Fruit fly (Drosophila melanogaster) whole organism, prepupa: ENCODE data around the gene phu.
A peak's percentile ranks its signal among the peaks of the same experiment; 100 is the strongest.

Source experiments
- CG10631 ChIP-seq: fragments of 200-800 bp; sonication (Bioruptor generic); optimal IDR thresholded peaks from 2 replicates; lab custom pipeline; 2016; ENCODE audit warnings: missing biosample characterization, missing genetic modification characterization
- CG10669 ChIP-seq: fragments of 200-800 bp; sonication (Bioruptor generic); optimal IDR thresholded peaks from 3 replicates; lab custom pipeline; 2018; ENCODE audit warnings: missing biosample characterization, mild to moderate bottlenecking, missing genetic modification characterization, moderate library complexity
- CG11762 ChIP-seq: fragments of 200-800 bp; sonication (Bioruptor generic); optimal IDR thresholded peaks from 3 replicates; lab custom pipeline; 2016; ENCODE audit warnings: missing biosample characterization, missing genetic modification characterization; ENCODE audit not compliant: insufficient read depth
- CG15336 ChIP-seq: fragments of 200-800 bp; sonication (Bioruptor generic); IDR thresholded peaks from 2 replicates; pipeline ENCODE4 v1.3.6; 2022; ENCODE audit warnings: missing biosample characterization, missing genetic modification characterization
- CG1621 ChIP-seq: fragments of 200-800 bp; sonication (Bioruptor generic); optimal IDR thresholded peaks from 3 replicates; lab custom pipeline; 2018; ENCODE audit warnings: missing biosample characterization, mild to moderate bottlenecking, missing genetic modification characterization
- CG16779 ChIP-seq: fragments of 200-800 bp; sonication (Bioruptor generic); optimal IDR thresholded peaks from 3 replicates; lab custom pipeline; 2017; ENCODE audit warnings: missing biosample characterization, mild to moderate bottlenecking, missing genetic modification characterization
- CG3032 ChIP-seq: fragments of 200-800 bp; optimal IDR thresholded peaks from 2 replicates; lab custom pipeline; 2019; ENCODE audit warnings: missing biosample characterization, mild to moderate bottlenecking, missing genetic modification characterization, moderate library complexity
- CG31627 ChIP-seq: fragments of 200-800 bp; sonication (Bioruptor generic); optimal IDR thresholded peaks from 3 replicates; lab custom pipeline; 2016; ENCODE audit warnings: missing biosample characterization, missing genetic modification characterization
- CG32006 ChIP-seq: fragments of 200-800 bp; sonication (Bioruptor generic); optimal IDR thresholded peaks from 3 replicates; lab custom pipeline; 2017; ENCODE audit warnings: missing biosample characterization, mild to moderate bottlenecking, missing genetic modification characterization
- CG3919 ChIP-seq: fragments of 200-800 bp; sonication (Bioruptor generic); optimal IDR thresholded peaks from 3 replicates; lab custom pipeline; 2016; ENCODE audit warnings: missing biosample characterization, missing genetic modification characterization
- CG6163 ChIP-seq: fragments of 200-800 bp; sonication (Bioruptor generic); IDR thresholded peaks from 3 replicates; pipeline ENCODE4 v1.3.6; 2022; ENCODE audit warnings: missing biosample characterization, missing genetic modification characterization
- CG6276 ChIP-seq: fragments of 200-800 bp; sonication (Bioruptor generic); optimal IDR thresholded peaks from 2 replicates; lab custom pipeline; 2017; ENCODE audit warnings: missing biosample characterization, mild to moderate bottlenecking, missing genetic modification characterization
- CG6792 ChIP-seq: fragments of 200-800 bp; sonication (Bioruptor generic); optimal IDR thresholded peaks from 3 replicates; lab custom pipeline; 2016; ENCODE audit warnings: missing biosample characterization, missing genetic modification characterization
- CG6808 ChIP-seq: fragments of 200-800 bp; sonication (Bioruptor generic); optimal IDR thresholded peaks from 3 replicates; lab custom pipeline; 2017; ENCODE audit warnings: missing biosample characterization, missing genetic modification characterization, mild to moderate bottlenecking, moderate library complexity, missing genetic modification reagents
- CG6854 ChIP-seq: fragments of 200-800 bp; sonication (Bioruptor generic); optimal IDR thresholded peaks from 2 replicates; lab custom pipeline; 2017; ENCODE audit warnings: missing biosample characterization, mild to moderate bottlenecking, missing genetic modification characterization
- CG7368 ChIP-seq: fragments of 200-800 bp; sonication (Bioruptor generic); optimal IDR thresholded peaks from 3 replicates; lab custom pipeline; 2016; ENCODE audit warnings: missing biosample characterization, missing genetic modification characterization
- CG8119 ChIP-seq: fragments of 200-800 bp; sonication (Bioruptor generic); IDR thresholded peaks from 3 replicates; pipeline ENCODE4 v1.3.6; 2022; ENCODE audit warnings: missing biosample characterization, missing genetic modification characterization
- CG8319 ChIP-seq: fragments of 200-800 bp; sonication (Bioruptor generic); optimal IDR thresholded peaks from 3 replicates; lab custom pipeline; 2016; ENCODE audit warnings: missing biosample characterization, missing genetic modification characterization
- CG8632 ChIP-seq: fragments of 200-800 bp; sonication (Bioruptor generic); optimal IDR thresholded peaks from 3 replicates; lab custom pipeline; 2016; ENCODE audit warnings: missing biosample characterization, missing genetic modification characterization
- CG9139 ChIP-seq: fragments of 200-800 bp; sonication (Bioruptor generic); optimal IDR thresholded peaks from 3 replicates; lab custom pipeline; 2017; ENCODE audit warnings: missing biosample characterization, mild to moderate bottlenecking, missing genetic modification characterization
- Ets21C ChIP-seq: fragments of 200-800 bp; sonication (Bioruptor generic); optimal IDR thresholded peaks from 3 replicates; lab custom pipeline; 2016; ENCODE audit warnings: missing biosample characterization, missing genetic modification characterization
- Ets96B ChIP-seq: fragments of 200-800 bp; optimal IDR thresholded peaks from 2 replicates; lab custom pipeline; 2019; ENCODE audit warnings: missing biosample characterization, mild to moderate bottlenecking, missing genetic modification characterization, moderate library complexity
- Gug ChIP-seq: fragments of 200-800 bp; sonication (Bioruptor generic); IDR thresholded peaks from 2 replicates; pipeline ENCODE4 v1.3.6; 2022; ENCODE audit warnings: missing biosample characterization, missing genetic modification characterization
- Hr38 ChIP-seq: sonication (Bioruptor generic); optimal IDR thresholded peaks from 2 replicates; lab custom pipeline; 2016; ENCODE audit warnings: missing biosample characterization, missing genetic modification characterization
- Hr39 ChIP-seq: fragments of 200-800 bp; sonication (Bioruptor generic); optimal IDR thresholded peaks from 2 replicates; lab custom pipeline; 2016; ENCODE audit warnings: missing biosample characterization, missing genetic modification characterization
- Hr4 ChIP-seq: fragments of 200-800 bp; sonication (Bioruptor generic); optimal IDR thresholded peaks from 3 replicates; lab custom pipeline; 2016; ENCODE audit warnings: missing biosample characterization, missing genetic modification characterization
- Lpt ChIP-seq: fragments of 200-800 bp; sonication (Bioruptor generic); optimal IDR thresholded peaks from 3 replicates; lab custom pipeline; 2016; ENCODE audit warnings: missing biosample characterization, missing genetic modification characterization
- Met ChIP-seq: fragments of 200-800 bp; sonication (Bioruptor generic); optimal IDR thresholded peaks from 3 replicates; lab custom pipeline; 2016; ENCODE audit warnings: missing biosample characterization, missing genetic modification characterization
- OdsH ChIP-seq: fragments of 200-800 bp; sonication (Bioruptor generic); optimal IDR thresholded peaks from 3 replicates; lab custom pipeline; 2016; ENCODE audit warnings: missing biosample characterization, missing genetic modification characterization
- Smox ChIP-seq: fragments of 200-800 bp; sonication (Bioruptor generic); optimal IDR thresholded peaks from 3 replicates; lab custom pipeline; 2016; ENCODE audit warnings: missing biosample characterization, missing genetic modification characterization
- achi ChIP-seq: fragments of 200-800 bp; sonication (Bioruptor generic); optimal IDR thresholded peaks from 3 replicates; lab custom pipeline; 2016; ENCODE audit warnings: missing biosample characterization, missing genetic modification characterization
- acj6 ChIP-seq: fragments of 200-800 bp; sonication (Bioruptor generic); optimal IDR thresholded peaks from 3 replicates; lab custom pipeline; 2016; ENCODE audit warnings: missing biosample characterization, missing genetic modification characterization
- dac ChIP-seq: fragments of 200-800 bp; sonication (Bioruptor generic); optimal IDR thresholded peaks from 2 replicates; lab custom pipeline; 2017; ENCODE audit warnings: missing biosample characterization, mild to moderate bottlenecking, missing genetic modification characterization
- dsx ChIP-seq: fragments of 200-800 bp; optimal IDR thresholded peaks from 3 replicates; lab custom pipeline; 2019; ENCODE audit warnings: missing biosample characterization, mild to moderate bottlenecking, missing genetic modification characterization, moderate library complexity; ENCODE audit not compliant: poor library complexity, severe bottlenecking
- eg ChIP-seq: fragments of 200-800 bp; sonication (Bioruptor generic); IDR thresholded peaks from 3 replicates; pipeline ENCODE4 v1.3.6; 2022; ENCODE audit warnings: missing biosample characterization, missing genetic modification characterization
- fd85E ChIP-seq: fragments of 200-800 bp; sonication (Bioruptor generic); optimal IDR thresholded peaks from 3 replicates; lab custom pipeline; 2016; ENCODE audit warnings: missing biosample characterization, missing genetic modification characterization
- net ChIP-seq: fragments of 200-800 bp; sonication (Bioruptor generic); optimal IDR thresholded peaks from 3 replicates; lab custom pipeline; 2016; ENCODE audit warnings: missing biosample characterization, missing genetic modification characterization
- salr ChIP-seq, 2 experiments: fragments of 200-800 bp; sonication (Bioruptor generic); optimal IDR thresholded peaks; 3 replicates each; lab custom pipeline; 2016 to 2018; ENCODE audit warnings: missing biosample characterization in 2 of 2, missing genetic modification characterization in 2 of 2, mild to moderate bottlenecking in 1 of 2
- svp ChIP-seq: fragments of 200-800 bp; sonication (Bioruptor generic); peaks from one replicate; lab custom pipeline; 2016; ENCODE audit warnings: missing biosample characterization, missing genetic modification characterization
- topi ChIP-seq: fragments of 200-800 bp; sonication (Bioruptor generic); optimal IDR thresholded peaks from 3 replicates; lab custom pipeline; 2016; ENCODE audit warnings: missing biosample characterization, missing genetic modification characterization

Gene phu

dm6 chr3R:9459385-9460285 lies 35.0 kb upstream of the phu start (continued):
- no peak for TF ChIP-seq Lpt (GFP tag; lab: Kevin White, UChicago)
- no peak for TF ChIP-seq CG15336
- peak; percentile 40 for TF ChIP-seq CG31627 (GFP tag; lab: Kevin White, UChicago)
- peak; percentile 60 for TF ChIP-seq Hr4 (GFP tag; lab: Kevin White, UChicago)
- peak; percentile 59 for TF ChIP-seq Ets96B (tag; lab: Kevin White, UChicago)
- TF ChIP-seq CG1621 (tag; lab: Kevin White, UChicago) = no peak
- peak; percentile 56 for TF ChIP-seq Smox (GFP tag; lab: Kevin White, UChicago)
- TF ChIP-seq CG10631 (GFP tag; lab: Kevin White, UChicago) = peak; percentile 34
- TF ChIP-seq Hr39 (GFP tag; lab: Kevin White, UChicago) = no peak
- peak; percentile 63 for TF ChIP-seq CG6808 (GFP tag; lab: Kevin White, UChicago)
- no peak for TF ChIP-seq CG3032 (tag; lab: Kevin White, UChicago)
- no peak for TF ChIP-seq fd85E (GFP tag; lab: Kevin White, UChicago)
- peak; percentile 48 for TF ChIP-seq CG6792 (GFP tag; lab: Kevin White, UChicago)

- TF ChIP-seq Smox (GFP tag; lab: Kevin White, UChicago) (no peak), CG6163 (no peak), OdsH (GFP tag; lab: Kevin White, UChicago) (no peak), salr (GFP tag; optimal IDR thresholded peaks at IDR 0.05; lab: Kevin White, UChicago) (no peak), CG6808 (GFP tag; lab: Kevin White, UChicago) (no peak), Ets21C (GFP tag; lab: Kevin White, UChicago) (no peak), CG1621 (tag; lab: Kevin White, UChicago) (no peak), CG6792 (GFP tag; lab: Kevin White, UChicago) (no peak)
- TF ChIP-seq, all 60 proteins: peak for 0
Measured at dm6 chr3R:9460488-9461150, 34.0 kb upstream of the phu start, which contains the start of gene GstZ2. GstZ2 (minus strand) TSS chr3R:9460652.

dm6 chr3R:9468109-9468508 lies 26.5 kb upstream of the phu start:
- TF ChIP-seq Gug (GFP tag; lab: Robert Waterston, UW) (no peak), svp (peak; percentile 36)

- TF ChIP-seq CG8632 (GFP tag; lab: Kevin White, UChicago) (no peak), CG31627 (GFP tag; lab: Kevin White, UChicago) (no peak), salr (GFP tag; optimal IDR thresholded peaks at IDR 0.05; lab: Kevin White, UChicago) (peak in 1 of 2 experiments; percentile 36), Lpt (GFP tag; lab: Kevin White, UChicago) (peak; percentile 41), CG6854 (GFP tag; lab: Kevin White, UChicago) (no peak), svp (no peak), CG6163 (peak; percentile 65), CG10631 (GFP tag; lab: Kevin White, UChicago) (peak; percentile 43), CG10669 (no peak), dsx (GFP tag; lab: Kevin White, UChicago) (no peak), acj6 (GFP tag; lab: Kevin White, UChicago) (peak; percentile 8), achi (GFP tag; lab: Kevin White, UChicago) (peak; percentile 26), eg (GFP tag; lab: Robert Waterston, UW) (peak; percentile 63; the same call in 1 of the 3 replicates), CG1621 (tag; lab: Kevin White, UChicago) (no peak), Met (GFP tag; lab: Kevin White, UChicago) (no peak), Gug (GFP tag; lab: Robert Waterston, UW) (peak; percentile 66), dac (GFP tag; lab: Kevin White, UChicago) (peak; percentile 11), CG6792 (GFP tag; lab: Kevin White, UChicago) (no peak), CG8319 (no peak), Smox (GFP tag; lab: Kevin White, UChicago) (no peak), topi (GFP tag; lab: Kevin White, UChicago) (no peak), CG32006 (GFP tag; lab: Kevin White, UChicago) (peak; percentile 54), CG3032 (tag; lab: Kevin White, UChicago) (no peak), CG8119 (GFP tag; lab: Robert Waterston, UW) (peak; percentile 76), CG9139 (GFP tag; lab: Kevin White, UChicago) (no peak), CG11762 (GFP tag; lab: Kevin White, UChicago) (no peak), OdsH (GFP tag; lab: Kevin White, UChicago) (peak; percentile 28), CG7368 (no peak), CG3919 (GFP tag; lab: Kevin White, UChicago) (peak; percentile 49), Hr38 (GFP tag; lab: Kevin White, UChicago) (no peak), net (GFP tag; lab: Kevin White, UChicago) (peak; percentile 28), CG16779 (tag; lab: Kevin White, UChicago) (no peak), CG6276 (GFP tag; lab: Kevin White, UChicago) (peak; percentile 48), Hr4 (GFP tag; lab: Kevin White, UChicago) (peak; percentile 52)
Measured at dm6 chr3R:9480396-9480795, 14.2 kb upstream of the phu start.
